Worm (Caenorhabditis elegans) whole organism, young adult: Measurements from ENCODE around the gene F11G11.14.
A peak's percentile ranks its signal among the peaks of the same experiment; 100 is the strongest.

Source experiments
- B0035.1 ChIP-seq: sonication (generic microtip); optimal IDR thresholded peaks from 2 replicates; lab custom pipeline; 2016; ENCODE audit warnings: missing genetic modification characterization, mild to moderate bottlenecking, missing compliant biosample characterization, missing genotype, missing genetic modification reagents
- B0261.1 ChIP-seq: sonication (generic microtip); optimal IDR thresholded peaks from 2 replicates; lab custom pipeline; 2016; ENCODE audit warnings: mild to moderate bottlenecking, missing genetic modification characterization, moderate library complexity, missing compliant biosample characterization
- F37B4.10 ChIP-seq: fragments of 200-800 bp; sonication (Bioruptor generic); IDR thresholded peaks from 2 replicates; pipeline ENCODE4 v1.3.6; 2022; ENCODE audit warnings: missing genetic modification characterization, missing compliant biosample characterization
- F39B2.1 ChIP-seq: fragments of 200-800 bp; sonication (Bioruptor generic); IDR thresholded peaks from 2 replicates; pipeline ENCODE4 v1.3.6; 2022; ENCODE audit warnings: missing genetic modification reagents, missing genetic modification characterization, missing compliant biosample characterization
- F49E8.2 ChIP-seq: sonication (generic microtip); optimal IDR thresholded peaks from 3 replicates; lab custom pipeline; 2017; ENCODE audit warnings: missing genetic modification characterization, mild to moderate bottlenecking, missing compliant biosample characterization, antibody characterized with exemption, moderate library complexity; ENCODE audit not compliant: insufficient read depth
- F57C9.4 ChIP-seq: sonication (generic microtip); optimal IDR thresholded peaks from 2 replicates; lab custom pipeline; 2017; ENCODE audit warnings: mild to moderate bottlenecking, missing genetic modification characterization, missing compliant biosample characterization
- K11D2.4 ChIP-seq: fragments of 200-800 bp; sonication (Bioruptor generic); IDR thresholded peaks from 2 replicates; pipeline ENCODE4 v1.3.6; 2022; ENCODE audit warnings: missing genetic modification reagents, missing genetic modification characterization, missing compliant biosample characterization
- T26A5.8 ChIP-seq: sonication (generic microtip); optimal IDR thresholded peaks from 2 replicates; lab custom pipeline; 2016; ENCODE audit warnings: missing genetic modification characterization, missing compliant biosample characterization
- Y56A3A.18 ChIP-seq: fragments of 200-800 bp; sonication (Bioruptor generic); IDR thresholded peaks from 2 replicates; pipeline ENCODE4 v1.3.6; 2022; ENCODE audit warnings: missing genetic modification reagents, missing genetic modification characterization, missing compliant biosample characterization
- akir-1 ChIP-seq: fragments of 200-800 bp; sonication (Bioruptor generic); optimal IDR thresholded peaks from 2 replicates; lab custom pipeline; 2018; ENCODE audit warnings: mild to moderate bottlenecking, missing genetic modification characterization, moderate library complexity, missing compliant biosample characterization
- aptf-3 ChIP-seq: fragments of 200-800 bp; sonication (Bioruptor generic); IDR thresholded peaks from 2 replicates; pipeline ENCODE4 v1.3.6; 2022; ENCODE audit warnings: missing genetic modification characterization, missing compliant biosample characterization
- attf-3 ChIP-seq: fragments of 200-800 bp; sonication (Bioruptor generic); conservative IDR thresholded peaks from 2 replicates; pipeline ENCODE4 v1.3.6; 2022; ENCODE audit warnings: missing genetic modification reagents, missing genetic modification characterization, missing compliant biosample characterization
- attf-5 ChIP-seq: fragments of 200-800 bp; sonication (Bioruptor generic); optimal IDR thresholded peaks from 2 replicates; lab custom pipeline; 2018; ENCODE audit warnings: mild to moderate bottlenecking, missing genetic modification characterization, missing compliant biosample characterization
- attf-6 ChIP-seq: fragments of 200-800 bp; sonication (Bioruptor generic); IDR thresholded peaks from 2 replicates; pipeline ENCODE4 v1.3.6; 2022; ENCODE audit warnings: missing genetic modification reagents, missing genetic modification characterization, missing compliant biosample characterization
- cebp-1 ChIP-seq, 2 experiments: fragments of 200-800 bp in 1 of 2; sonication (Bioruptor generic) in 1 of 2; sonication (generic microtip) in 1 of 2; IDR thresholded peaks in 1 of 2; optimal IDR thresholded peaks in 1 of 2; 2 replicates each; pipeline versions ENCODE4 v1.3.6 to Lab custom; 2017 to 2022; ENCODE audit warnings: missing compliant biosample characterization in 2 of 2, missing genetic modification characterization in 2 of 2, mild to moderate bottlenecking in 1 of 2, missing genetic modification reagents in 1 of 2, moderate library complexity in 1 of 2
- cebp-2 ChIP-seq: fragments of 200-800 bp; sonication (Bioruptor generic); IDR thresholded peaks from 2 replicates; pipeline ENCODE4 v1.3.6; 2022; ENCODE audit warnings: missing genetic modification characterization, missing compliant biosample characterization
- ceh-40 ChIP-seq: fragments of 200-800 bp; sonication (Bioruptor generic); IDR thresholded peaks from 2 replicates; pipeline ENCODE4 v1.3.6; 2022; ENCODE audit warnings: missing genetic modification characterization, missing compliant biosample characterization
- ceh-58 ChIP-seq: fragments of 200-800 bp; sonication (Bioruptor generic); IDR thresholded peaks from 2 replicates; pipeline ENCODE4 v1.3.6; 2022; ENCODE audit warnings: missing genetic modification characterization, missing compliant biosample characterization
- dox-1 ChIP-seq: fragments of 200-800 bp; sonication (Bioruptor generic); IDR thresholded peaks from 2 replicates; pipeline ENCODE4 v1.3.6; 2022; ENCODE audit warnings: missing genetic modification reagents, missing genetic modification characterization, missing compliant biosample characterization
- dpl-1 ChIP-seq: fragments of 150-350 bp; optimal IDR thresholded peaks from 2 replicates; lab custom pipeline; 2014; ENCODE audit warnings: missing biosample characterization, missing genetic modification reagents, missing genetic modification characterization
- egrh-3 ChIP-seq: fragments of 200-800 bp; sonication (Bioruptor generic); IDR thresholded peaks from 2 replicates; pipeline ENCODE4 v1.3.6; 2022; ENCODE audit warnings: missing genetic modification reagents, missing genetic modification characterization, missing compliant biosample characterization
- fkh-3 ChIP-seq: sonication (generic microtip); optimal IDR thresholded peaks from 2 replicates; lab custom pipeline; 2016; ENCODE audit warnings: mild to moderate bottlenecking, missing genetic modification characterization, missing compliant biosample characterization
- gei-17 ChIP-seq: fragments of 200-800 bp; sonication (Bioruptor generic); optimal IDR thresholded peaks from 2 replicates; lab custom pipeline; 2018; ENCODE audit warnings: mild to moderate bottlenecking, missing genetic modification characterization, missing compliant biosample characterization
- him-1 ChIP-seq: sonication (generic microtip); optimal IDR thresholded peaks from 2 replicates; lab custom pipeline; 2016; ENCODE audit warnings: missing genotype, missing genetic modification reagents, missing genetic modification characterization, missing compliant biosample characterization
- hrde-1 ChIP-seq: sonication (generic microtip); optimal IDR thresholded peaks from 2 replicates; lab custom pipeline; 2016; ENCODE audit warnings: missing genetic modification characterization, mild to moderate bottlenecking, missing compliant biosample characterization, moderate library complexity, missing genotype, missing genetic modification reagents, borderline replicate concordance
- hsf-1 ChIP-seq: fragments of 200-800 bp; sonication (Bioruptor generic); IDR thresholded peaks from 2 replicates; pipeline ENCODE4 v1.3.6; 2022; ENCODE audit warnings: missing genetic modification reagents, missing genetic modification characterization, missing compliant biosample characterization
- let-526 ChIP-seq: fragments of 200-800 bp; sonication (Bioruptor generic); IDR thresholded peaks from 2 replicates; pipeline ENCODE4 v1.3.6; 2022; ENCODE audit warnings: missing genetic modification reagents, missing genetic modification characterization, missing compliant biosample characterization
- lin-26 ChIP-seq: fragments of 200-800 bp; sonication (Bioruptor generic); IDR thresholded peaks from 2 replicates; pipeline ENCODE4 v1.3.6; 2022; ENCODE audit warnings: missing genetic modification reagents, missing genetic modification characterization, missing compliant biosample characterization
- lin-54 ChIP-seq: fragments of 200-800 bp; sonication (Bioruptor generic); optimal IDR thresholded peaks from 2 replicates; lab custom pipeline; 2018; ENCODE audit warnings: mild to moderate bottlenecking, missing genetic modification characterization, missing compliant biosample characterization
- lsl-1 ChIP-seq: fragments of 200-800 bp; sonication (Bioruptor generic); optimal IDR thresholded peaks from 2 replicates; lab custom pipeline; 2018; ENCODE audit warnings: mild to moderate bottlenecking, missing genetic modification characterization, moderate library complexity, missing compliant biosample characterization
- madf-10 ChIP-seq: sonication (generic microtip); optimal IDR thresholded peaks from 2 replicates; lab custom pipeline; 2016; ENCODE audit warnings: mild to moderate bottlenecking, missing genetic modification characterization, missing compliant biosample characterization
- madf-6 ChIP-seq: fragments of 200-800 bp; sonication (Bioruptor generic); IDR thresholded peaks from 2 replicates; pipeline ENCODE4 v1.3.6; 2022; ENCODE audit warnings: missing genetic modification reagents, missing genetic modification characterization, missing compliant biosample characterization
- mcd-1 ChIP-seq: fragments of 200-800 bp; sonication (Bioruptor generic); IDR thresholded peaks from 2 replicates; pipeline ENCODE4 v1.3.6; 2022; ENCODE audit warnings: missing genetic modification reagents, missing genetic modification characterization, missing compliant biosample characterization
- mes-4 ChIP-seq: sonication (generic microtip); optimal IDR thresholded peaks from 2 replicates; lab custom pipeline; 2016; ENCODE audit warnings: missing genotype, missing genetic modification characterization, missing compliant biosample characterization
- nfya-2 ChIP-seq: fragments of 200-800 bp; sonication (Bioruptor generic); IDR thresholded peaks from 2 replicates; pipeline ENCODE4 v1.3.6; 2022; ENCODE audit warnings: missing genetic modification reagents, missing genetic modification characterization, missing compliant biosample characterization
- pbrm-1 ChIP-seq: fragments of 200-800 bp; sonication (Bioruptor generic); IDR thresholded peaks from 2 replicates; pipeline ENCODE4 v1.3.6; 2022; ENCODE audit warnings: missing genetic modification reagents, missing genetic modification characterization, missing compliant biosample characterization
- pha-4 ChIP-seq: fragments of 150-350 bp; sonication (generic microtip); optimal IDR thresholded peaks from 2 replicates; lab custom pipeline; 2014; ENCODE audit warnings: missing biosample characterization, missing genetic modification reagents, missing genetic modification characterization
- rpc-1 ChIP-seq, 2 experiments: fragments of 150-350 bp in 1 of 2; sonication (generic microtip) in 1 of 2; optimal IDR thresholded peaks; 2 replicates each; lab custom pipeline; 2014 to 2018; ENCODE audit warnings: missing biosample characterization in 1 of 2, missing genetic modification characterization in 1 of 2, missing genetic modification reagents in 1 of 2, missing genotype in 1 of 2
- sea-2 ChIP-seq: fragments of 200-800 bp; sonication (Bioruptor generic); IDR thresholded peaks from 2 replicates; pipeline ENCODE4 v1.3.6; 2022; ENCODE audit warnings: missing genetic modification characterization, missing compliant biosample characterization
- snpc-3.4 ChIP-seq: sonication (generic microtip); optimal IDR thresholded peaks from 2 replicates; lab custom pipeline; 2017; ENCODE audit warnings: missing genetic modification characterization, mild to moderate bottlenecking, missing compliant biosample characterization, antibody characterized with exemption, moderate library complexity, missing genotype, missing genetic modification reagents
- snpc-4 ChIP-seq, 5 experiments: fragments of 150-350 bp in 1 of 5; sonication (generic microtip) in 4 of 5; optimal IDR thresholded peaks; 2 replicates each; lab custom pipeline; 2014 to 2018; ENCODE audit warnings: missing genetic modification characterization in 5 of 5, missing biosample characterization in 3 of 5, antibody characterized with exemption in 2 of 5, mild to moderate bottlenecking in 2 of 5, missing compliant biosample characterization in 2 of 5, missing genotype in 2 of 5, moderate library complexity in 2 of 5, missing genetic modification reagents in 1 of 5
- sptf-2 ChIP-seq: fragments of 200-800 bp; sonication (Bioruptor generic); optimal IDR thresholded peaks from 2 replicates; lab custom pipeline; 2018; ENCODE audit warnings: mild to moderate bottlenecking, missing genetic modification characterization, missing compliant biosample characterization
- tbp1 ChIP-seq: fragments of 200-800 bp; sonication (Bioruptor generic); optimal IDR thresholded peaks from 2 replicates; lab custom pipeline; 2018; ENCODE audit warnings: mild to moderate bottlenecking, missing genetic modification characterization, missing compliant biosample characterization
- tbx-9 ChIP-seq: sonication (generic microtip); optimal IDR thresholded peaks from 2 replicates; lab custom pipeline; 2016; ENCODE audit warnings: borderline replicate concordance, missing genetic modification characterization, inconsistent platforms, missing compliant biosample characterization
- tlf-1 ChIP-seq: fragments of 200-800 bp; sonication (Bioruptor generic); optimal IDR thresholded peaks from 2 replicates; lab custom pipeline; 2018; ENCODE audit warnings: mild to moderate bottlenecking, missing genetic modification characterization, missing compliant biosample characterization
- unc-130 ChIP-seq: sonication (generic microtip); optimal IDR thresholded peaks from 2 replicates; lab custom pipeline; 2016; ENCODE audit warnings: missing genetic modification reagents, missing genetic modification characterization, missing compliant biosample characterization
- zim-3 ChIP-seq: sonication (generic microtip); optimal IDR thresholded peaks from 2 replicates; lab custom pipeline; 2017; ENCODE audit warnings: mild to moderate bottlenecking, missing genetic modification characterization, moderate library complexity, missing compliant biosample characterization
- ztf-26 ChIP-seq: sonication (generic microtip); optimal IDR thresholded peaks from 2 replicates; lab custom pipeline; 2017; ENCODE audit warnings: missing genetic modification characterization, missing compliant biosample characterization

The F11G11.14 gene

ce11 chrII:4904277-4904676 lies 40.8 kb downstream of the F11G11.14 start (continued):
- peak; percentile 96 for TF ChIP-seq hsf-1 (GFP tag; lab: Robert Waterston, UW)
- peak; percentile 44 for TF ChIP-seq F49E8.2 (tag; lab: Kevin White, UChicago)
- TF ChIP-seq F39B2.1 (GFP tag; lab: Robert Waterston, UW), result no peak
- TF ChIP-seq pbrm-1, result peak; percentile 67; the same call in 1 of the 2 replicates
- peak; percentile 32; the same call in 1 of the 2 replicates for TF ChIP-seq let-526 (GFP tag; lab: Robert Waterston, UW)
- peak; percentile 36 for TF ChIP-seq rpc-1 (optimal IDR thresholded peaks at IDR 0.05; lab: Kevin White, UChicago)
- no peak for TF ChIP-seq rpc-1 (tag; optimal IDR thresholded peaks at IDR 0.05; lab: Kevin White, UChicago)
- peak; percentile 68 for TF ChIP-seq lin-54 (GFP tag; lab: Kevin White, UChicago)
- TF ChIP-seq egrh-3, result no peak
- no peak for TF ChIP-seq unc-130 (GFP tag; lab: Kevin White, UChicago)
- TF ChIP-seq aptf-3 (GFP tag; lab: Robert Waterston, UW), result no peak
- peak; percentile 40 for TF ChIP-seq madf-10 (tag; lab: Kevin White, UChicago)
- TF ChIP-seq tbp1 (GFP tag; lab: Kevin White, UChicago), result peak; percentile 62
- no peak for TF ChIP-seq attf-6 (GFP tag; lab: Robert Waterston, UW)
- TF ChIP-seq T26A5.8 (tag; lab: Kevin White, UChicago), result no peak
- no peak for TF ChIP-seq F37B4.10 (GFP tag; lab: Robert Waterston, UW)
- TF ChIP-seq lin-26, result no peak
- no peak for TF ChIP-seq F57C9.4
- no peak for TF ChIP-seq him-1 (tag; lab: Kevin White, UChicago)
- TF ChIP-seq K11D2.4, result no peak
- peak; percentile 77 for TF ChIP-seq lsl-1 (GFP tag; lab: Kevin White, UChicago)
- peak; percentile 66 for TF ChIP-seq cebp-1 (GFP tag; IDR thresholded peaks at IDR 0.05; lab: Robert Waterston, UW)
- peak; percentile 80 for TF ChIP-seq cebp-1 (tag; optimal IDR thresholded peaks at IDR 0.05; lab: Kevin White, UChicago)
- TF ChIP-seq B0261.1 (tag; lab: Kevin White, UChicago), result no peak
- TF ChIP-seq pha-4, result peak; percentile 37
- no peak for TF ChIP-seq nfya-2
- peak; percentile 46 for TF ChIP-seq tlf-1 (GFP tag; lab: Kevin White, UChicago)
- no peak for TF ChIP-seq hrde-1 (tag; lab: Kevin White, UChicago)
- no peak for TF ChIP-seq sptf-2 (GFP tag; lab: Kevin White, UChicago)
- TF ChIP-seq ceh-58 (GFP tag; lab: Robert Waterston, UW), result no peak
- no peak for TF ChIP-seq akir-1 (GFP tag; lab: Kevin White, UChicago)
- TF ChIP-seq snpc-4 (GFP tag; optimal IDR thresholded peaks at IDR 0.05; lab: Kevin White, UChicago), result peak; percentile 47
- peak; percentile 59 to 84 (median 65) for TF ChIP-seq snpc-4 (tag; optimal IDR thresholded peaks at IDR 0.05; lab: Kevin White, UChicago)
- TF ChIP-seq dpl-1 (GFP tag; lab: Kevin White, UChicago), result peak; percentile 31
- no peak for TF ChIP-seq tbx-9 (tag; lab: Kevin White, UChicago)
- TF ChIP-seq zim-3 (tag; lab: Kevin White, UChicago), result no peak
- no peak for TF ChIP-seq ceh-40 (GFP tag; lab: Robert Waterston, UW)
- TF ChIP-seq fkh-3, result no peak
- no peak for TF ChIP-seq Y56A3A.18 (GFP tag; lab: Robert Waterston, UW)
- peak; percentile 40 for TF ChIP-seq attf-5
- no peak for TF ChIP-seq ztf-26
- TF ChIP-seq dox-1 (GFP tag; lab: Robert Waterston, UW), result peak; percentile 73
- no peak for TF ChIP-seq gei-17 (GFP tag; lab: Kevin White, UChicago)
- no peak for TF ChIP-seq B0035.1
- TF ChIP-seq mcd-1 (GFP tag; lab: Robert Waterston, UW), result peak; percentile 70
- no peak for TF ChIP-seq sea-2 (GFP tag; lab: Robert Waterston, UW)
- TF ChIP-seq attf-3, result no peak
- peak; percentile 82 for TF ChIP-seq madf-6 (GFP tag; lab: Robert Waterston, UW)
- no peak for TF ChIP-seq cebp-2 (GFP tag; lab: Robert Waterston, UW)
- peak; percentile 60 for TF ChIP-seq snpc-3.4 (tag; lab: Kevin White, UChicago)
- no peak for TF ChIP-seq mes-4 (tag; lab: Kevin White, UChicago)
